Worm (Caenorhabditis elegans) whole organism, early embryonic: ENCODE results near the gene sdz-18.

Source experiments
- B0310.2 ChIP-seq: sonication (generic microtip); optimal IDR thresholded peaks from 2 replicates; lab custom pipeline; 2016; ENCODE audit warnings: mild to moderate bottlenecking, missing genetic modification characterization, missing compliant biosample characterization
- ama-1 ChIP-seq: fragments of 150-350 bp; optimal IDR thresholded peaks from 2 replicates; lab custom pipeline; 2014
- ceh-13 ChIP-seq: fragments of 200-800 bp; sonication (Bioruptor generic); optimal IDR thresholded peaks from 2 replicates; lab custom pipeline; 2018; ENCODE audit warnings: mild to moderate bottlenecking, missing genetic modification characterization, missing compliant biosample characterization
- ceh-36 ChIP-seq: sonication (generic microtip); optimal IDR thresholded peaks from 2 replicates; lab custom pipeline; 2016; ENCODE audit warnings: missing genetic modification characterization, inconsistent platforms, missing compliant biosample characterization
- ets-7 ChIP-seq: sonication (generic microtip); optimal IDR thresholded peaks from 2 replicates; lab custom pipeline; 2016; ENCODE audit warnings: missing genotype, missing genetic modification characterization, missing compliant biosample characterization
- flt-1 ChIP-seq: fragments of 200-800 bp; sonication (Bioruptor generic); IDR thresholded peaks from 2 replicates; pipeline ENCODE4 v1.3.6; 2022; ENCODE audit warnings: missing genetic modification characterization, missing compliant biosample characterization
- hmbx-1 ChIP-seq: sonication (generic microtip); optimal IDR thresholded peaks from 2 replicates; lab custom pipeline; 2016; ENCODE audit warnings: mild to moderate bottlenecking, missing genetic modification characterization, missing compliant biosample characterization
- hmg-4 ChIP-seq: fragments of 200-800 bp; sonication (Bioruptor generic); optimal IDR thresholded peaks from 2 replicates; lab custom pipeline; 2018; ENCODE audit warnings: mild to moderate bottlenecking, missing genetic modification characterization, missing compliant biosample characterization
- hnd-1 ChIP-seq: sonication (generic microtip); optimal IDR thresholded peaks from 2 replicates; lab custom pipeline; 2016; ENCODE audit warnings: missing genetic modification characterization, missing compliant biosample characterization
- scrt-1 ChIP-seq: fragments of 200-800 bp; sonication (Bioruptor generic); IDR thresholded peaks from 2 replicates; pipeline ENCODE4 v1.3.6; 2022; ENCODE audit warnings: missing genetic modification characterization, missing compliant biosample characterization
- tbx-11 ChIP-seq: fragments of 200-800 bp; sonication (Bioruptor generic); IDR thresholded peaks from 2 replicates; pipeline ENCODE4 v1.3.6; 2022; ENCODE audit warnings: missing genetic modification characterization, missing compliant biosample characterization
- tbx-37 ChIP-seq: fragments of 200-800 bp; sonication (Bioruptor generic); conservative IDR thresholded peaks from 2 replicates; pipeline ENCODE4 v1.3.6; 2022; ENCODE audit warnings: missing genetic modification reagents, missing genetic modification characterization, missing compliant biosample characterization
- tra-4 ChIP-seq: sonication (generic microtip); optimal IDR thresholded peaks from 2 replicates; lab custom pipeline; 2017; ENCODE audit warnings: missing genetic modification characterization, missing compliant biosample characterization

DNA sequence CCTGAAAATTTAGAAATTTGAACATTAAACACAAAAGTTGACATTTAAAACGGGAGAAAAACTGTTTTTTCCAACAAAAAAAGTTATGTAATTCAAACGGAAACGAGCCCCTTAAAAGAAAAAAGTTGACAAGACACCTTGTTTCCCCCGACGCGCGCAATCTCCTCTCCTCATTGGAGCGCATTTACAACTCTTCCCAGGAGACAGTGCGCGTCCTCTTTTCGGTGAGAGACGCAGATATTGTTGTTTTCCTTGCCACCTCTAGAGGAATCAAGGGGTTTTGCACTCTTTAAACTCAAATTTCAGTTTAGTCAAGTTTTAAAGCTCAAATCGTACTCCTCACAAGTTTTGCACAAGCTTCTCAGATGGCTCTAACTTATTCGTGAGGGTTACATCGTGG, 10.4 kb downstream of the sdz-18 start, which contains the start of gene F58E1.13:
- TF ChIP-seq ceh-36 (tag; lab: Kevin White, UChicago) (no peak), ceh-13 (GFP tag; lab: Kevin White, UChicago) (no peak), hnd-1 (no peak), B0310.2 (tag; lab: Kevin White, UChicago) (no peak), hmbx-1 (tag; lab: Kevin White, UChicago) (no peak), ama-1 (lab: Kevin White, UChicago) (no peak), tbx-11 (GFP tag; lab: Robert Waterston, UW) (no peak), ets-7 (no peak), flt-1 (GFP tag; lab: Robert Waterston, UW) (no peak), tbx-37 (GFP tag; lab: Robert Waterston, UW) (no peak), tra-4 (tag; lab: Kevin White, UChicago) (no peak), hmg-4 (no peak), scrt-1 (no peak)
